Worm (Caenorhabditis elegans) whole organism, L3 larva: ENCODE data around the gene mtrf-1L.
A peak's percentile ranks its signal among the peaks of the same experiment; 100 is the strongest.
"Not testable (repeated sequence)": the region's sequence is repeated elsewhere in the genome, so short reads cannot be mapped to it uniquely, and the experiment has no call there.

Experiments
- R02D3.7 ChIP-seq: fragments of 150-350 bp; optimal IDR thresholded peaks from 2 replicates; lab custom pipeline; 2014; ENCODE audit warnings: missing biosample characterization, missing genetic modification characterization
- ZK546.5 ChIP-seq: sonication (generic microtip); optimal IDR thresholded peaks from 2 replicates; lab custom pipeline; 2017; ENCODE audit warnings: missing biosample characterization, missing genetic modification characterization
- aly-2 ChIP-seq: fragments of 150-350 bp; optimal IDR thresholded peaks from 2 replicates; lab custom pipeline; 2014; ENCODE audit warnings: missing biosample characterization, missing genetic modification characterization
- ama-1 ChIP-seq: fragments of 150-350 bp; optimal IDR thresholded peaks from 2 replicates; lab custom pipeline; 2018
- ceh-16 ChIP-seq: sonication (generic microtip); optimal IDR thresholded peaks from 2 replicates; lab custom pipeline; 2017; ENCODE audit warnings: missing biosample characterization, missing genetic modification characterization
- ceh-9 ChIP-seq: sonication (generic microtip); optimal IDR thresholded peaks from 2 replicates; lab custom pipeline; 2018; ENCODE audit warnings: missing biosample characterization, missing genetic modification characterization
- daf-12 ChIP-seq: fragments of 150-350 bp; optimal IDR thresholded peaks from 2 replicates; lab custom pipeline; 2014; ENCODE audit warnings: missing biosample characterization, missing genetic modification reagents, missing genetic modification characterization
- egl-27 ChIP-seq: sonication (generic microtip); optimal IDR thresholded peaks from 4 replicates; lab custom pipeline; 2017; ENCODE audit warnings: missing biosample characterization, missing genetic modification reagents, missing genetic modification characterization
- egl-5 ChIP-seq: fragments of 150-350 bp; optimal IDR thresholded peaks from 2 replicates; lab custom pipeline; 2017; ENCODE audit warnings: missing biosample characterization, missing genetic modification reagents, missing genetic modification characterization, inconsistent platforms
- elt-1 ChIP-seq: fragments of 150-350 bp; optimal IDR thresholded peaks from 2 replicates; lab custom pipeline; 2014; ENCODE audit warnings: missing biosample characterization, missing genetic modification characterization
- elt-3 ChIP-seq, 3 experiments: fragments of 150-350 bp in 1 of 3; sonication (generic microtip) in 2 of 3; optimal IDR thresholded peaks; 2 replicates in 2 of 3; 4 replicates in 1 of 3; lab custom pipeline; 2014 to 2017; ENCODE audit warnings: missing biosample characterization in 3 of 3, missing genetic modification characterization in 3 of 3
- fkh-10 ChIP-seq: sonication (generic microtip); optimal IDR thresholded peaks from 2 replicates; lab custom pipeline; 2017; ENCODE audit warnings: missing biosample characterization, missing genetic modification reagents, missing genetic modification characterization
- fkh-2 ChIP-seq: fragments of 150-350 bp; optimal IDR thresholded peaks from 2 replicates; lab custom pipeline; 2014; ENCODE audit warnings: missing biosample characterization, missing genetic modification reagents, missing genetic modification characterization
- jun-1 ChIP-seq: fragments of 150-350 bp; optimal IDR thresholded peaks from 2 replicates; lab custom pipeline; 2014; ENCODE audit warnings: missing biosample characterization, missing genetic modification reagents, missing genetic modification characterization
- lin-15B ChIP-seq: fragments of 150-350 bp; optimal IDR thresholded peaks from 2 replicates; lab custom pipeline; 2014; ENCODE audit warnings: missing biosample characterization, missing genetic modification characterization
- lin-39 ChIP-seq: fragments of 150-350 bp; optimal IDR thresholded peaks from 2 replicates; lab custom pipeline; 2018; ENCODE audit warnings: missing biosample characterization, missing genetic modification reagents, missing genetic modification characterization
- lsy-12 ChIP-seq: sonication (generic microtip); optimal IDR thresholded peaks from 2 replicates; lab custom pipeline; 2016; ENCODE audit warnings: mild to moderate bottlenecking, missing genetic modification characterization, missing compliant biosample characterization
- mdl-1 ChIP-seq: fragments of 150-350 bp; optimal IDR thresholded peaks from 2 replicates; lab custom pipeline; 2014; ENCODE audit warnings: missing biosample characterization, missing genetic modification characterization
- nfya-1 ChIP-seq: sonication (generic microtip); optimal IDR thresholded peaks from 2 replicates; lab custom pipeline; 2017; ENCODE audit warnings: missing genetic modification characterization, mild to moderate bottlenecking, missing compliant biosample characterization, antibody characterized with exemption, moderate library complexity; ENCODE audit not compliant: insufficient read depth
- nhr-11 ChIP-seq: fragments of 150-350 bp; optimal IDR thresholded peaks from 2 replicates; lab custom pipeline; 2014; ENCODE audit warnings: missing biosample characterization, missing genetic modification characterization
- nhr-12 ChIP-seq: fragments of 150-350 bp; optimal IDR thresholded peaks from 2 replicates; lab custom pipeline; 2014; ENCODE audit warnings: missing biosample characterization, missing genetic modification characterization
- nhr-23 ChIP-seq: fragments of 150-350 bp; optimal IDR thresholded peaks from 2 replicates; lab custom pipeline; 2014; ENCODE audit warnings: missing biosample characterization, missing genetic modification reagents, missing genetic modification characterization
- nhr-25 ChIP-seq: sonication (generic microtip); optimal IDR thresholded peaks from 2 replicates; lab custom pipeline; 2017; ENCODE audit warnings: missing biosample characterization, missing genetic modification characterization
- nhr-76 ChIP-seq: fragments of 150-350 bp; sonication (generic microtip); optimal IDR thresholded peaks from 5 replicates; lab custom pipeline; 2014; ENCODE audit warnings: missing biosample characterization, missing genetic modification characterization
- nhr-77 ChIP-seq: fragments of 150-350 bp; optimal IDR thresholded peaks from 2 replicates; lab custom pipeline; 2014; ENCODE audit warnings: missing biosample characterization, missing genetic modification characterization
- pha-4 ChIP-seq: fragments of 150-350 bp; optimal IDR thresholded peaks from 2 replicates; lab custom pipeline; 2014; ENCODE audit warnings: missing biosample characterization, missing genetic modification reagents, missing genetic modification characterization
- pqm-1 ChIP-seq: fragments of 150-350 bp; optimal IDR thresholded peaks from 2 replicates; lab custom pipeline; 2017; ENCODE audit warnings: missing biosample characterization, missing genetic modification characterization, inconsistent platforms
- sea-2 ChIP-seq: fragments of 150-350 bp; sonication (generic microtip); optimal IDR thresholded peaks from 4 replicates; lab custom pipeline; 2014; ENCODE audit warnings: missing biosample characterization, missing genetic modification reagents, missing genetic modification characterization
- snpc-4 ChIP-seq: fragments of 150-350 bp; optimal IDR thresholded peaks from 2 replicates; lab custom pipeline; 2014; ENCODE audit warnings: missing biosample characterization, missing genetic modification characterization
- tbx-2 ChIP-seq: sonication (generic microtip); optimal IDR thresholded peaks from 2 replicates; lab custom pipeline; 2016; ENCODE audit warnings: mild to moderate bottlenecking, missing genetic modification characterization, missing compliant biosample characterization
- unc-62 ChIP-seq: fragments of 150-350 bp; sonication (generic microtip); optimal IDR thresholded peaks from 4 replicates; lab custom pipeline; 2014; ENCODE audit warnings: missing biosample characterization, missing genetic modification reagents, missing genetic modification characterization
- zag-1 ChIP-seq: fragments of 150-350 bp; optimal IDR thresholded peaks from 2 replicates; lab custom pipeline; 2014; ENCODE audit warnings: missing biosample characterization, missing genetic modification characterization
- ztf-11 ChIP-seq: fragments of 150-350 bp; optimal IDR thresholded peaks from 2 replicates; lab custom pipeline; 2014; ENCODE audit warnings: missing biosample characterization, missing genetic modification characterization
- ztf-4 ChIP-seq: fragments of 150-350 bp; optimal IDR thresholded peaks from 2 replicates; lab custom pipeline; 2014; ENCODE audit warnings: missing biosample characterization, missing genetic modification characterization

Gene mtrf-1L

DNA sequence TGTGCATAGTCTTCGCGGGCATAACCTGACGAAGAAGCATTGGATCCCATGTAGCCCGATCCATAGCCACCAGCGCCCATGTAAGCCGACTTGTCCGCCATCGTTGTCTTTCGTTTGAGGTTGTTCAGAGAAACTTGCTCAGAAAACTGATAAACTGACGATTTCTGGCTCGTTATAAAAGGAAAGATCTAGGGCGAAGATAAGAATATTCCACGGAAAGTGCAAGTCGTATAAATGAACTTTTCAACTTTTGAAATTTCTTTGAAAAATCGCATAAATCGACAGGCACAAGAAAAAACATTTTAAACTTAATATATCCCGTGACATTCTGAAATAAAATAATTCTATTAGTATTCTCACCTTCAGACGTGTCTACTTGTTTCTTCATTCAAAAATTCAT, 24.0 kb upstream of the mtrf-1L start, which contains the start of the genes nspd-3 and C24D10.2:
Gene nspd-3, minus strand, starts transcription at position 101 of the 400 bp plus-strand sequence.
Gene C24D10.2, plus strand, starts transcription at position 399 of the 400 bp plus-strand sequence.
- TF ChIP-seq lsy-12 (tag; lab: Kevin White, UChicago); elt-3 (tag; optimal IDR thresholded peaks at IDR 0.05; lab: Kevin White, UChicago); lin-39 (tag; lab: Kevin White, UChicago): not testable (repeated sequence)

DNA sequence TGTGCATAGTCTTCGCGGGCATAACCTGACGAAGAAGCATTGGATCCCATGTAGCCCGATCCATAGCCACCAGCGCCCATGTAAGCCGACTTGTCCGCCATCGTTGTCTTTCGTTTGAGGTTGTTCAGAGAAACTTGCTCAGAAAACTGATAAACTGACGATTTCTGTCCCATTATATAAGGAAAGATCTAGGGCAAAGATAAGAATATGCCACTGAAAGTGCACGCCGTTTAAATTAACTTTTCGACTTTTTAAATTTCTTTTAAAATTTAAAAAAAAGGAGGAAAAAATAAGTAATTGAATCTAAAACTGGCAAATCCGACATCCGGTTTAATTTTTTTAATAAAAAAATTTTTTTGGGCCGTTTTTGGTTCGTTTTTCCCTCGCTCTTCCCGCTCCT, 21.3 kb upstream of the mtrf-1L start, which contains the start of gene nspd-6:
Gene nspd-6, minus strand, starts transcription at position 101 of the 400 bp plus-strand sequence.
- TF ChIP-seq pqm-1 (tag; lab: Kevin White, UChicago); fkh-2; ztf-11 (tag; lab: Kevin White, UChicago): not testable (repeated sequence)

DNA sequence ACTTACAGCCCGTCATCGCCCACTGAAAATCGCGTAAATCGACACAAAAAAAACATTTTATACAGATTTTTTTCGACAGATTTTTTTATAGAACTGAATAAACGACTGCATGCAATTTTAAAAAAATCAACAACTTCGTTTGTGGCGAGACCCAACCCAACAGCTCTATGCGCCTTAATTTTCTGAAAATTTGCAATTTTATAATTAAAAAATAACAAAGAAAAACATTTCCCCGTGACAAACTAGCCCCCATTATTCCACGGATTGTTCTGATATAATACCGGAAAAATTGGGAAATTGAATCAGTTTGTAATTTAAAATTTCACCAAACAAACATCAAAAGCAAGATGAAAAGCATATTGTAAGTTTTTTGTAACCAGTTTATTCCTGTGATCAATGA, 20.9 kb upstream of the mtrf-1L start, which contains the start of gene ptp-5.1:
Gene ptp-5.1, plus strand, starts transcription at position 301 of the 400 bp plus-strand sequence.
- TF ChIP-seq nfya-1 (no peak), lin-39 (tag; lab: Kevin White, UChicago) (no peak), unc-62 (GFP tag; lab: Kevin White, UChicago) (no peak), nhr-25 (no peak), nhr-11 (tag; lab: Kevin White, UChicago) (no peak), tbx-2 (no peak), sea-2 (GFP tag; lab: Kevin White, UChicago) (no peak), jun-1 (tag; lab: Kevin White, UChicago) (no peak), nhr-12 (tag; lab: Kevin White, UChicago) (no peak), ceh-16 (tag; lab: Kevin White, UChicago) (no peak), zag-1 (tag; lab: Kevin White, UChicago) (no peak), egl-27 (tag; lab: Kevin White, UChicago) (no peak), nhr-77 (tag; lab: Kevin White, UChicago) (no peak), nhr-23 (no peak), lsy-12 (tag; lab: Kevin White, UChicago) (no peak), ama-1 (no peak), R02D3.7 (tag; lab: Kevin White, UChicago) (no peak), snpc-4 (tag; lab: Kevin White, UChicago) (no peak)

DNA sequence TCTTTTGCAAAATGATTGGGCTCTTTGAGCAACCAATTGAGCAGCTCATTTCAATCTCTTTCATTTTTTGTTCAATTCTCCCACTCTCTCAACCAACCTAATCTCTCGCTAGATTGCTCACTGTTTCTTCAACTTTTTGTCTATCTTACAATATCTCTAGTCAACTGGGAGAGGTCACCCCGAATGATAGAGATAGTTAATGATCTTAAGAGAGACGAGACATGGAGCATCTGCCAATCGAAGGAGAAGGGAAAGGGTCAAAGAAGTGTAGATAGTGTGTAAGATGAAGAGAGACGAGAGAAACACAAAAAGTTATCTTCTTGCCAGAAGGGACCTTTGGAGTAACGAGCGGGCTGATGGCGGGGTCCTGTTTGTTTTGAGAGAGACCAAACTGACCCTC, 17.6 kb upstream of the mtrf-1L start:
- TF ChIP-seq nfya-1 (peak; percentile 29), elt-1 (no peak), egl-5 (tag; lab: Kevin White, UChicago) (no peak)

DNA sequence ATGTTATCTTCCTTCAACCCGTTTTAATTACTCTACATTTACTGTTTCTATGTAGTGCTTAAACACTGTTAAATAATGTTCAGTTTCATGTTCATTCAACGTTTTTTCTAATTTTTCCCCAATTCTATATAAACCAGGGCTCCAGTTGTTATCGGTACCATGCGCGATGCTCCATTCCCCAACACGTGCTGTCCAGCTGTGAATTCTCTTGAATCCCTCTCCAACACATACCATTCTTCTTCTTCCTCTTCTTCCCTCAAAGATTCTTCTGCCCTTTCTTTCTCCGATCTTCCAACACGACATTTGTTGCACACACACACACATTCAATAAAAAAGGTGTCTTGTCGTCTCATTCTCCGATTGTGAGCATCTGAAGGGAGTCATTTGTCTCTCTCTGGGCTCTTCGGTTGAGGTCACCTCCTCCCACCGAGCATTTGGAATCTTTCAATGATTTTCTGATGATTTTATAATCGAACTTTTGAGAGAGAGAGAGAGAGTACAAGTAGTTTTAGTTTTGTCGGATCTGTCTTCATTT, 14.9 kb upstream of the mtrf-1L start:
- TF ChIP-seq ama-1 (no peak), ceh-9 (tag; lab: Kevin White, UChicago) (no peak), nfya-1 (peak; percentile 19), fkh-10 (GFP tag; lab: Kevin White, UChicago) (no peak)

DNA sequence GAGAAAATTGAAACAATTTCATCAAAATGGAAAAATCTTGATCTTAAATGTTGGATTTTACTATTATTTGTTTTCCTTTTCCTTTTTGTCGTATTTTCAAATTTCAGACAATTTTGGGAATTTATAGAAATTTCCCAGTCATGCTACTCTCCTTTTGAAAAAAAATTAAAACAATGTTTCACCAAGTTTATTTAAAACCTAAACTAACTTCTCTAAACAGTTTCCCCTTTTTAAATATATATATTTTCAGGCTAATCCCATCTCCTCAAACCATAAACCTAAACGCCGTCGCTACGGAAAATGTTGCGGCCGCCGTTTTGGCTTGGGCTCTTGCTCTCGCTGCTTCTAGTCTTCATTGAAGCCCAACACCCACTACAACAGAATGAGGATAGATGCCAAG, 13.9 kb upstream of the mtrf-1L start, which contains the start of gene lam-1:
Gene lam-1, plus strand, starts transcription at position 301 of the 400 bp plus-strand sequence.
- TF ChIP-seq ztf-4 (tag; lab: Kevin White, UChicago), result no peak
- TF ChIP-seq pha-4, result no peak
- no peak for TF ChIP-seq nfya-1
- TF ChIP-seq nhr-76 (tag; lab: Kevin White, UChicago), result no peak
- no peak for TF ChIP-seq snpc-4 (tag; lab: Kevin White, UChicago)
- TF ChIP-seq sea-2 (GFP tag; lab: Kevin White, UChicago), result no peak
- no peak for TF ChIP-seq daf-12
- TF ChIP-seq egl-5 (tag; lab: Kevin White, UChicago), result no peak
- TF ChIP-seq mdl-1 (tag; lab: Kevin White, UChicago), result no peak
- TF ChIP-seq lsy-12 (tag; lab: Kevin White, UChicago), result no peak
- TF ChIP-seq elt-1, result no peak
- TF ChIP-seq tbx-2, result no peak
- TF ChIP-seq R02D3.7 (tag; lab: Kevin White, UChicago), result no peak
- no peak for TF ChIP-seq aly-2 (tag; lab: Kevin White, UChicago)
- no peak for TF ChIP-seq lin-15B (tag; lab: Kevin White, UChicago)
- no peak for TF ChIP-seq ZK546.5
